Worm (Caenorhabditis elegans) whole organism, L4/young adult: ENCODE measurements around the gene dlst-1.

Experiments
- W03F9.2 ChIP-seq: fragments of 150-350 bp; optimal IDR thresholded peaks from 2 replicates; lab custom pipeline; 2014; ENCODE audit warnings: missing biosample characterization, missing genetic modification characterization
- dao-5 ChIP-seq: sonication (generic microtip); optimal IDR thresholded peaks from 2 replicates; lab custom pipeline; 2016; ENCODE audit warnings: missing genotype, missing genetic modification characterization, moderate library complexity, missing compliant biosample characterization

DNA sequence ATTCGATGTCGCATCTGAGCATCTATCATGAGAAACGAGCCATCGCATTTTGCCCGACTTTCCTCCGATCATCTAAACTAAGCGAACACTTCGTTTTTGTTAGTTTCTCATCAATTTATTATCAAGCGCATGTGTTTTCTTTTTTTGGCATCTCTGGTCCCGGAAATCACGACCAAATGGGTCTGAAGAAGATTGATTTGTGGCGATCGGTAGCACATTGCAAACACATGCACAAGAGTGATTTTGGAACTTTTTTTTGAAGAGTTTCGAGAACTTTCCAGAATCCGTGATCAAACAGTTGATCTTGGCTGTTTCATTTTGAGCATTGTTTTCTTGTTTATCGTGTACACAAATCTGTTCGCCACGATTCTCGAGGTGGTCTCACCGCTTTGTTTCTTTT is 44.4 kb upstream of the dlst-1 start:
- no peak for TF ChIP-seq dao-5 (tag; lab: Kevin White, UChicago)
- no peak for TF ChIP-seq W03F9.2 (tag; lab: Kevin White, UChicago)
